Worm (Caenorhabditis elegans) whole organism, late embryonic: ENCODE results near the gene idpa-3.

ENCODE experiments used
- ceh-14 ChIP-seq: sonication (generic microtip); optimal IDR thresholded peaks from 2 replicates; lab custom pipeline; 2016; ENCODE audit warnings: missing genotype, missing genetic modification characterization, missing compliant biosample characterization
- ceh-48 ChIP-seq: sonication (generic microtip); optimal IDR thresholded peaks from 2 replicates; lab custom pipeline; 2016; ENCODE audit warnings: missing genetic modification characterization, inconsistent platforms, missing compliant biosample characterization

DNA sequence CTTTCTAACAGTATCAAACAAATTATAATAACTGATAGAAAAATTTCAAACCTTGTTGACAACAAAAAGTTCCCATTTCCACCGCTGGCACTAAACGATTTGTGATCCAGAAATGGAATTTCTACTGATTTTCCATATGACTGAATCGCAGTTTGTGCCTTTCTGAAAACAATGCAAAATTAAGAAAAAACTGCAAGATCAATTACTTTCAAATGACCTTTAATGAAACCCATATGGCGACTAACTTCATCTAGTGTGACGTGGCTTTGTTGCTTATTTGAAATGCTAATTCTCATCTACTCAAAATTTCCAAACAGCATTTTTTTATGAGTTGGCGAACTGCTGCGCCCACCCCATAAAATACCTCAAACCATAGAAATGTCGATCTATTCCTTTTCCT lies 28.7 kb upstream of the idpa-3 start, which contains the start of gene F41E7.7:
- no peak for TF ChIP-seq ceh-14 (tag; lab: Kevin White, UChicago)
- no peak for TF ChIP-seq ceh-48 (tag; lab: Kevin White, UChicago)
